Fruit fly (Drosophila melanogaster): ENCODE data around the gene CG31626.

The CG31626 gene

dm6 chr2L:21218912-21219246 is 17.7 kb downstream of the CG31626 start (continued):
- TF ChIP-seq h (optimal IDR thresholded peaks at IDR 0.05) (no peak), exex (tag; optimal IDR thresholded peaks at IDR 0.05) (no peak), H2.0 (GFP tag; IDR thresholded peaks at IDR 0.05) (no peak), CG14667 (GFP tag; IDR thresholded peaks at IDR 0.05) (no peak), caup (GFP tag; optimal IDR thresholded peaks at IDR 0.05; ENCODE audit: severe bottlenecking) (no peak), CG13624 (GFP tag; optimal IDR thresholded peaks at IDR 0.05) (no peak), CG9215 (GFP tag; IDR thresholded peaks at IDR 0.05) (no peak), CG3838 (GFP tag; optimal IDR thresholded peaks at IDR 0.05) (no peak), cg (GFP tag; optimal IDR thresholded peaks at IDR 0.05) (no peak), Hmr (GFP tag; optimal IDR thresholded peaks at IDR 0.05) (no peak), CG4820 (GFP tag; optimal IDR thresholded peaks at IDR 0.05) (no peak), gcm (GFP tag; optimal IDR thresholded peaks at IDR 0.05) (no peak), fd3F (GFP tag; optimal IDR thresholded peaks at IDR 0.05) (no peak), CG11085 (GFP tag; IDR thresholded peaks at IDR 0.05) (no peak), nau (GFP tag; optimal IDR thresholded peaks at IDR 0.05) (no peak), dati (GFP tag; IDR thresholded peaks at IDR 0.05) (no peak), slp2 (GFP tag; optimal IDR thresholded peaks at IDR 0.05) (no peak), CG11093 (GFP tag; IDR thresholded peaks at IDR 0.05) (no peak), Hr78 (GFP tag; optimal IDR thresholded peaks at IDR 0.05) (no peak)

- peak; percentile 18 for TF ChIP-seq jumu (GFP tag; optimal IDR thresholded peaks at IDR 0.05)
- TF ChIP-seq Eip74EF (GFP tag; optimal IDR thresholded peaks at IDR 0.05): no peak
- TF ChIP-seq Max (GFP tag; optimal IDR thresholded peaks at IDR 0.05): no peak
- no peak for TF ChIP-seq ranshi (GFP tag; IDR thresholded peaks at IDR 0.05)
- no peak for TF ChIP-seq CG33557 (GFP tag; optimal IDR thresholded peaks at IDR 0.05)
- no peak for TF ChIP-seq CG13123 (GFP tag; optimal IDR thresholded peaks at IDR 0.05)
- no peak for TF ChIP-seq ro (GFP tag; IDR thresholded peaks at IDR 0.05)
- peak; percentile 10; the same call in 1 of the 2 replicates for TF ChIP-seq Atf6 (GFP tag; IDR thresholded peaks at IDR 0.05)
- no peak for TF ChIP-seq Hmr (GFP tag; optimal IDR thresholded peaks at IDR 0.05)
- TF ChIP-seq pfk (GFP tag; optimal IDR thresholded peaks at IDR 0.05): no peak
- TF ChIP-seq Med (GFP tag): peak; percentile 42
- no peak for TF ChIP-seq peb (GFP tag; IDR thresholded peaks at IDR 0.05)
- no peak for TF ChIP-seq CG8388 (GFP tag; optimal IDR thresholded peaks at IDR 0.05)
- TF ChIP-seq schlank (tag; optimal IDR thresholded peaks at IDR 0.05): peak; percentile 35
- TF ChIP-seq so (GFP tag; IDR thresholded peaks at IDR 0.05): peak; percentile 76; the same call in 2 of the 3 replicates
- peak; percentile 14 for TF ChIP-seq her (GFP tag; optimal IDR thresholded peaks at IDR 0.05)
- TF ChIP-seq CG13287 (GFP tag; IDR thresholded peaks at IDR 0.05; ENCODE audit: partially characterized antibody): peak; percentile 69
- TF ChIP-seq vfl (GFP tag; optimal IDR thresholded peaks at IDR 0.05): no peak
- peak; percentile 60 for TF ChIP-seq HmgZ (tag; optimal IDR thresholded peaks at IDR 0.05)
- TF ChIP-seq CG9437 (GFP tag; optimal IDR thresholded peaks at IDR 0.05): no peak
- peak; percentile 54; the same call in 1 of the 3 replicates for TF ChIP-seq otp (GFP tag; IDR thresholded peaks at IDR 0.05)
- peak; percentile 53 for TF ChIP-seq CG2116 (GFP tag; optimal IDR thresholded peaks at IDR 0.05)
- no peak for TF ChIP-seq Usf (GFP tag; optimal IDR thresholded peaks at IDR 0.05)
- TF ChIP-seq Blimp-1 (GFP tag; optimal IDR thresholded peaks at IDR 0.05): no peak
- no peak for TF ChIP-seq sr (GFP tag; IDR thresholded peaks at IDR 0.05)
- TF ChIP-seq Dp (GFP tag; optimal IDR thresholded peaks at IDR 0.05): peak; percentile 95
- TF ChIP-seq CG8290 (GFP tag; optimal IDR thresholded peaks at IDR 0.05): peak; percentile 28
- peak in 1 of 2 experiments; percentile 55 for TF ChIP-seq CG8290 (tag; optimal IDR thresholded peaks at IDR 0.05)
- TF ChIP-seq CG31441 (GFP tag; IDR thresholded peaks at IDR 0.05): no peak
- TF ChIP-seq CG14710 (tag; optimal IDR thresholded peaks at IDR 0.05): peak; percentile 39
- no peak for TF ChIP-seq CG7556 (GFP tag; optimal IDR thresholded peaks at IDR 0.05)
- peak; percentile 32 for TF ChIP-seq caup (GFP tag; optimal IDR thresholded peaks at IDR 0.05; ENCODE audit: severe bottlenecking)
- TF ChIP-seq CG31365 (tag; optimal IDR thresholded peaks at IDR 0.05): no peak
Observed at dm6 chr2L:21218240-21218911, 18.2 kb downstream of the CG31626 start, which contains the start of gene CG8679. Gene CG8679, minus strand, starts transcription at chr2L:21218544.

Measured in whole organism, embryonic.